Worm (Caenorhabditis elegans): Measurements from ENCODE around the gene let-711.

- TF ChIP-seq C38D4.7 (GFP tag; optimal IDR thresholded peaks at IDR 0.05) = no peak
- no peak for TF ChIP-seq fkh-10 (GFP tag; optimal IDR thresholded peaks at IDR 0.05)
- no peak for TF ChIP-seq T23F11.4 (GFP tag; optimal IDR thresholded peaks at IDR 0.05)
- no peak for TF ChIP-seq ets-4 (tag; optimal IDR thresholded peaks at IDR 0.05)
- no peak for TF ChIP-seq F13H6.1 (tag; optimal IDR thresholded peaks at IDR 0.05)
- no peak for TF ChIP-seq ama-1 (optimal IDR thresholded peaks at IDR 0.05)
- no peak for TF ChIP-seq K09A11.1 (tag; optimal IDR thresholded peaks at IDR 0.05; ENCODE audit: insufficient read depth)
- no peak for TF ChIP-seq pha-4 (tag; optimal IDR thresholded peaks at IDR 0.05)
- TF ChIP-seq ceh-31 (tag; optimal IDR thresholded peaks at IDR 0.05) = no peak
- no peak for TF ChIP-seq pros-1 (tag; optimal IDR thresholded peaks at IDR 0.05)
Measured at ce11 chrIII:6906409-6906808, 40.1 kb upstream of the let-711 start, which contains the start of gene T07E3.2.

Measured in whole organism, late embryonic.